Worm (Caenorhabditis elegans): ENCODE measurements around the gene T24E12.6.

DNA sequence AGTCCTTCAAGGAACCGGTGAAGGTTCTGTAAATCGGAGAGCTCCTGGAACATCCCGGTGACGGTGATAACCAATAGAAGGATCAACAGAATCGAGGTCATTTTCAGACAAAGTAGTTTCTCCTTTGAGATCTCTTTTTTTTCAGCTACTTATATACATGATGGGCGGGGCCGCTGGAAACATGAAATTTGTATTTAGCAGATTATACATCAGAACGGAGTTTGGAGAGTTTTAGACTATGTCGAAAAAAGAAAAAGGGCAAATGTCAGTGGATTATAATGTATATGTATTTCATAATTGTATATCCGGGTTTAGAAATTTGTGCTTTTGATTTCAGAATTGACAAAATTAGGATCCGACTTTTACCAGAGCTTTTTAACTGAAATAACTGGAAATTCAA, 41.7 kb upstream of the T24E12.6 start, which contains the start of gene ins-32:
- no peak for TF ChIP-seq him-1 (tag; optimal IDR thresholded peaks at IDR 0.05)
- no peak for TF ChIP-seq dao-5 (tag; optimal IDR thresholded peaks at IDR 0.05)

Measured in whole organism, L4/young adult.